Fruit fly (Drosophila melanogaster) whole organism, prepupa: ENCODE data around the gene Lamtor1.

Experiments used
- Blimp-1 ChIP-seq: fragments of 200-800 bp; sonication (Bioruptor generic); optimal IDR thresholded peaks from 3 replicates; lab custom pipeline; 2017; ENCODE audit warnings: missing biosample characterization, missing genetic modification characterization, mild to moderate bottlenecking, moderate library complexity, missing genetic modification reagents
- CG10631 ChIP-seq: fragments of 200-800 bp; sonication (Bioruptor generic); optimal IDR thresholded peaks from 2 replicates; lab custom pipeline; 2016; ENCODE audit warnings: missing biosample characterization, missing genetic modification characterization
- CG11762 ChIP-seq: fragments of 200-800 bp; sonication (Bioruptor generic); optimal IDR thresholded peaks from 3 replicates; lab custom pipeline; 2016; ENCODE audit warnings: missing biosample characterization, missing genetic modification characterization; ENCODE audit not compliant: insufficient read depth
- CG11902 ChIP-seq: fragments of 200-800 bp; sonication (Bioruptor generic); optimal IDR thresholded peaks from 3 replicates; lab custom pipeline; 2016; ENCODE audit warnings: missing biosample characterization, missing genetic modification characterization
- CG15336 ChIP-seq: fragments of 200-800 bp; sonication (Bioruptor generic); IDR thresholded peaks from 2 replicates; pipeline ENCODE4 v1.3.6; 2022; ENCODE audit warnings: missing biosample characterization, missing genetic modification characterization
- CG31627 ChIP-seq: fragments of 200-800 bp; sonication (Bioruptor generic); optimal IDR thresholded peaks from 3 replicates; lab custom pipeline; 2016; ENCODE audit warnings: missing biosample characterization, missing genetic modification characterization
- CG32006 ChIP-seq: fragments of 200-800 bp; sonication (Bioruptor generic); optimal IDR thresholded peaks from 3 replicates; lab custom pipeline; 2017; ENCODE audit warnings: missing biosample characterization, mild to moderate bottlenecking, missing genetic modification characterization
- CG34406 ChIP-seq: fragments of 200-800 bp; sonication (Bioruptor generic); optimal IDR thresholded peaks from 3 replicates; lab custom pipeline; 2016; ENCODE audit warnings: missing biosample characterization, missing genetic modification characterization
- CG3919 ChIP-seq: fragments of 200-800 bp; sonication (Bioruptor generic); optimal IDR thresholded peaks from 3 replicates; lab custom pipeline; 2016; ENCODE audit warnings: missing biosample characterization, missing genetic modification characterization
- CG6276 ChIP-seq: fragments of 200-800 bp; sonication (Bioruptor generic); optimal IDR thresholded peaks from 2 replicates; lab custom pipeline; 2017; ENCODE audit warnings: missing biosample characterization, mild to moderate bottlenecking, missing genetic modification characterization
- CG6792 ChIP-seq: fragments of 200-800 bp; sonication (Bioruptor generic); optimal IDR thresholded peaks from 3 replicates; lab custom pipeline; 2016; ENCODE audit warnings: missing biosample characterization, missing genetic modification characterization
- CG6854 ChIP-seq: fragments of 200-800 bp; sonication (Bioruptor generic); optimal IDR thresholded peaks from 2 replicates; lab custom pipeline; 2017; ENCODE audit warnings: missing biosample characterization, mild to moderate bottlenecking, missing genetic modification characterization
- CG7368 ChIP-seq: fragments of 200-800 bp; sonication (Bioruptor generic); optimal IDR thresholded peaks from 3 replicates; lab custom pipeline; 2016; ENCODE audit warnings: missing biosample characterization, missing genetic modification characterization
- CG8632 ChIP-seq: fragments of 200-800 bp; sonication (Bioruptor generic); optimal IDR thresholded peaks from 3 replicates; lab custom pipeline; 2016; ENCODE audit warnings: missing biosample characterization, missing genetic modification characterization
- CG9139 ChIP-seq: fragments of 200-800 bp; sonication (Bioruptor generic); optimal IDR thresholded peaks from 3 replicates; lab custom pipeline; 2017; ENCODE audit warnings: missing biosample characterization, mild to moderate bottlenecking, missing genetic modification characterization
- Eip75B ChIP-seq: fragments of 200-800 bp; sonication (Bioruptor generic); optimal IDR thresholded peaks from 3 replicates; lab custom pipeline; 2016; ENCODE audit warnings: missing biosample characterization, missing genetic modification characterization
- Eip93F ChIP-seq: fragments of 200-800 bp; sonication (Bioruptor generic); optimal IDR thresholded peaks from 2 replicates; lab custom pipeline; 2016; ENCODE audit warnings: missing biosample characterization, mild to moderate bottlenecking, missing genetic modification characterization
- Ets21C ChIP-seq: fragments of 200-800 bp; sonication (Bioruptor generic); optimal IDR thresholded peaks from 3 replicates; lab custom pipeline; 2016; ENCODE audit warnings: missing biosample characterization, missing genetic modification characterization
- Gug ChIP-seq: fragments of 200-800 bp; sonication (Bioruptor generic); IDR thresholded peaks from 2 replicates; pipeline ENCODE4 v1.3.6; 2022; ENCODE audit warnings: missing biosample characterization, missing genetic modification characterization
- Hr38 ChIP-seq: sonication (Bioruptor generic); optimal IDR thresholded peaks from 2 replicates; lab custom pipeline; 2016; ENCODE audit warnings: missing biosample characterization, missing genetic modification characterization
- Hr4 ChIP-seq: fragments of 200-800 bp; sonication (Bioruptor generic); optimal IDR thresholded peaks from 3 replicates; lab custom pipeline; 2016; ENCODE audit warnings: missing biosample characterization, missing genetic modification characterization
- Lpt ChIP-seq: fragments of 200-800 bp; sonication (Bioruptor generic); optimal IDR thresholded peaks from 3 replicates; lab custom pipeline; 2016; ENCODE audit warnings: missing biosample characterization, missing genetic modification characterization
- Smox ChIP-seq: fragments of 200-800 bp; sonication (Bioruptor generic); optimal IDR thresholded peaks from 3 replicates; lab custom pipeline; 2016; ENCODE audit warnings: missing biosample characterization, missing genetic modification characterization
- Sox15 ChIP-seq: fragments of 200-800 bp; sonication (Bioruptor generic); optimal IDR thresholded peaks from 3 replicates; lab custom pipeline; 2016; ENCODE audit warnings: missing biosample characterization, missing genetic modification characterization
- eg ChIP-seq: fragments of 200-800 bp; sonication (Bioruptor generic); IDR thresholded peaks from 3 replicates; pipeline ENCODE4 v1.3.6; 2022; ENCODE audit warnings: missing biosample characterization, missing genetic modification characterization
- fd85E ChIP-seq: fragments of 200-800 bp; sonication (Bioruptor generic); optimal IDR thresholded peaks from 3 replicates; lab custom pipeline; 2016; ENCODE audit warnings: missing biosample characterization, missing genetic modification characterization
- fkh ChIP-seq: fragments of 200-800 bp; sonication (Bioruptor generic); optimal IDR thresholded peaks from 3 replicates; lab custom pipeline; 2017; ENCODE audit warnings: missing biosample characterization, mild to moderate bottlenecking, missing genetic modification characterization, moderate library complexity
- lz ChIP-seq: fragments of 200-800 bp; sonication (Bioruptor generic); optimal IDR thresholded peaks from 3 replicates; lab custom pipeline; 2016; ENCODE audit warnings: missing biosample characterization, missing genetic modification characterization
- net ChIP-seq: fragments of 200-800 bp; sonication (Bioruptor generic); optimal IDR thresholded peaks from 3 replicates; lab custom pipeline; 2016; ENCODE audit warnings: missing biosample characterization, missing genetic modification characterization
- spab ChIP-seq: fragments of 200-800 bp; sonication (Bioruptor generic); optimal IDR thresholded peaks from 2 replicates; lab custom pipeline; 2017; ENCODE audit warnings: missing biosample characterization, mild to moderate bottlenecking, missing genetic modification characterization, missing genetic modification reagents
- ss ChIP-seq, 2 experiments: fragments of 200-800 bp; sonication (Bioruptor generic); optimal IDR thresholded peaks; 2 replicates in 1 of 2; 3 replicates in 1 of 2; lab custom pipeline; 2017 to 2018; ENCODE audit warnings: mild to moderate bottlenecking in 2 of 2, missing biosample characterization in 2 of 2, missing genetic modification characterization in 2 of 2, moderate library complexity in 1 of 2
- svp ChIP-seq: fragments of 200-800 bp; sonication (Bioruptor generic); peaks from one replicate; lab custom pipeline; 2016; ENCODE audit warnings: missing biosample characterization, missing genetic modification characterization
- topi ChIP-seq: fragments of 200-800 bp; sonication (Bioruptor generic); optimal IDR thresholded peaks from 3 replicates; lab custom pipeline; 2016; ENCODE audit warnings: missing biosample characterization, missing genetic modification characterization
- vri ChIP-seq: fragments of 200-800 bp; sonication (Bioruptor generic); optimal IDR thresholded peaks from 3 replicates; lab custom pipeline; 2016; ENCODE audit warnings: missing biosample characterization, mild to moderate bottlenecking, missing genetic modification characterization

Gene Lamtor1

DNA sequence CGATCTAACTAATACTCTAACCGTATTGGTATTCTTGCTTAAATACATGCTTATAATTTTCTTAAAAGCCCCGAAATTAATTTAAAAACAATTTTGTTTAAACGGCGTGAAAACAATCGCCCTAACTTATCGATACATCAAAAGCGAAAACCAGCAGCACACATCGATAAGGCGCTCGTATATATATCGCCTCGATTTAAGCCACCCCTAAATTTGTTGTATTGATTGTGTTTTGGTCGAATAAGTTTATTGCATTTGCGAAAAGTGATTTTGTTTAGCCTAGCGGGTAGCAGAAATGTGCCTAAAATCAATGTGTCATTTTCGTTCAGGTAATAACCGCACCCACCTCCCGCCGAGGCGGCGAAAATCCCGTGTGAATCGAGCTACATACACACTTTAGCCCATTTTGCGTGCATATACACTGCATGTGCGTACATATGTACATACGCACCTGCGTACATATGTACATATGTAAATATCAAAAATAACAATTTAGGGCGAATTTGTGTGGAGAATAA lies 37.0 kb downstream of the Lamtor1 start, which contains the start of the genes CG7646 and Nca:
CG7646 (plus strand) TSS at position 174 of the 518 bp plus-strand sequence.
Nca (plus strand) TSS at position 174 of the 518 bp plus-strand sequence.
- TF ChIP-seq Hr4 (GFP tag; lab: Kevin White, UChicago) (peak; percentile 1), CG7368 (GFP tag; lab: Kevin White, UChicago) (no peak), fkh (GFP tag; lab: Kevin White, UChicago) (peak; percentile 73), lz (GFP tag; lab: Kevin White, UChicago) (peak; percentile 14), CG31627 (GFP tag; lab: Kevin White, UChicago) (peak; percentile 15), CG3919 (GFP tag; lab: Kevin White, UChicago) (no peak)

dm6 chr3L:19991120-19991519 lies 37.7 kb downstream of the Lamtor1 start, which contains the start of gene fln:
Gene fln (minus strand): TSS chr3L:19991220.
- TF ChIP-seq fd85E (GFP tag; lab: Kevin White, UChicago) (no peak), Blimp-1 (GFP tag; lab: Kevin White, UChicago) (no peak), CG10631 (GFP tag; lab: Kevin White, UChicago) (no peak), CG9139 (GFP tag; lab: Kevin White, UChicago) (no peak), CG11762 (GFP tag; lab: Kevin White, UChicago) (no peak), Ets21C (GFP tag; lab: Kevin White, UChicago) (no peak), CG34406 (GFP tag; lab: Kevin White, UChicago) (no peak), fkh (GFP tag; lab: Kevin White, UChicago) (no peak), ss (GFP tag; optimal IDR thresholded peaks at IDR 0.05; lab: Kevin White, UChicago) (no peak), Gug (GFP tag; lab: Robert Waterston, UW) (no peak), CG3919 (GFP tag; lab: Kevin White, UChicago) (no peak), net (GFP tag; lab: Kevin White, UChicago) (no peak)
- TF ChIP-seq, all 60 proteins: peak for 0

DNA sequence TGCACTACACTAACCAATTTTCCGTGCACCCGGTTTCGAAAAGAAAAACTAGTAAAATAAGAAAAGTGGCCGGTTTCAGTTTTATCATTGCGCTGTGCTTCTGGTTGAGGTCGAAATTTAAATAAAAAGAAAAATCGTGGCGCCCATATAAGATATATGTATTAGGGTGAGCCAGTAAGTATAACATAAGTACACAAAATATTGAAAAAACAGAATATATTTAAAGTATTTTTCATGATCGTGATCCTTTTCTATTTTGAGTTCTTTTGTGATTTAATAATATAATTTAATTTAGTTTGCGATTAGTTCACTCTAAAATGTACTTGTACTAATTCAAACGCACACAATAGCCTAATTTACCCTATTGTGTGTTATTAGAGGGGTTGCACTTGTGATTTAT lies 39.9 kb downstream of the Lamtor1 start, which contains the start of gene Csas:
Csas (minus strand) TSS at position 101 of the 400 bp plus-strand sequence.
- TF ChIP-seq CG8632 (GFP tag; lab: Kevin White, UChicago): no peak
- TF ChIP-seq Lpt (GFP tag; lab: Kevin White, UChicago): no peak
- no peak for TF ChIP-seq CG11902 (GFP tag; lab: Kevin White, UChicago)
- peak; percentile 29; the same call in 1 of the 2 replicates for TF ChIP-seq CG15336 (GFP tag; lab: Robert Waterston, UW)
- no peak for TF ChIP-seq Hr38 (GFP tag; lab: Kevin White, UChicago)
- TF ChIP-seq, all 60 proteins: peak for 1

- TF ChIP-seq Smox (no peak), CG8632 (GFP tag; lab: Kevin White, UChicago) (no peak), CG32006 (GFP tag; lab: Kevin White, UChicago) (no peak), CG6854 (GFP tag; lab: Kevin White, UChicago) (no peak), eg (GFP tag; lab: Robert Waterston, UW) (no peak), CG6276 (no peak), CG15336 (GFP tag; lab: Robert Waterston, UW) (no peak), topi (GFP tag; lab: Kevin White, UChicago) (no peak), CG6792 (no peak), Eip93F (no peak), Gug (GFP tag; lab: Robert Waterston, UW) (no peak), vri (GFP tag; lab: Kevin White, UChicago) (no peak), svp (GFP tag; lab: Kevin White, UChicago) (no peak), fd85E (GFP tag; lab: Kevin White, UChicago) (no peak), Eip75B (GFP tag; lab: Kevin White, UChicago) (no peak), Sox15 (GFP tag; lab: Kevin White, UChicago) (no peak), lz (GFP tag; lab: Kevin White, UChicago) (no peak), Hr38 (GFP tag; lab: Kevin White, UChicago) (no peak), Ets21C (GFP tag; lab: Kevin White, UChicago) (no peak), spab (GFP tag; lab: Kevin White, UChicago) (no peak)
These were observed 43.1 kb downstream of the Lamtor1 start, which contains the start of the genes hale and schuy for dm6 chr3L:19985768-19986167. Gene hale (minus strand): TSS chr3L:19985868. Gene schuy (plus strand): TSS chr3L:19986093.
